Worm (Caenorhabditis elegans) whole organism, mixed stage, embryonic: ENCODE results near the gene F55A4.13.

Source experiments
- ceh-83 ChIP-seq: fragments of 200-800 bp; sonication (Bioruptor generic); optimal IDR thresholded peaks from 2 replicates; lab custom pipeline; 2018; ENCODE audit warnings: mild to moderate bottlenecking, missing genetic modification characterization, missing compliant biosample characterization
- lin-13 ChIP-seq: fragments of 150-350 bp; optimal IDR thresholded peaks from 2 replicates; lab custom pipeline; 2014; ENCODE audit warnings: missing biosample characterization, missing genetic modification characterization
- mls-2 ChIP-seq: sonication (generic microtip); optimal IDR thresholded peaks from 2 replicates; lab custom pipeline; 2016; ENCODE audit warnings: mild to moderate bottlenecking, missing genetic modification characterization, moderate library complexity, missing compliant biosample characterization
- nhr-12 ChIP-seq: fragments of 150-350 bp; optimal IDR thresholded peaks from 2 replicates; lab custom pipeline; 2014; ENCODE audit warnings: missing biosample characterization, missing genetic modification characterization
- nhr-237 ChIP-seq: fragments of 150-350 bp; optimal IDR thresholded peaks from 2 replicates; lab custom pipeline; 2014; ENCODE audit warnings: missing biosample characterization, missing genetic modification characterization
- snpc-4 ChIP-seq: fragments of 150-350 bp; optimal IDR thresholded peaks from 2 replicates; lab custom pipeline; 2014; ENCODE audit warnings: missing biosample characterization, missing genetic modification characterization

- TF ChIP-seq lin-13 (tag; lab: Kevin White, UChicago) (no peak), nhr-237 (tag; lab: Kevin White, UChicago) (no peak), nhr-12 (tag; lab: Kevin White, UChicago) (no peak), ceh-83 (no peak), mls-2 (tag; lab: Kevin White, UChicago) (no peak), snpc-4 (no peak)
These were observed 13.5 kb upstream of the F55A4.13 start for ce11 chrX:1030867-1031266.
